Fruit fly (Drosophila melanogaster): ENCODE results near the gene CG31157.

The CG31157 gene

DNA sequence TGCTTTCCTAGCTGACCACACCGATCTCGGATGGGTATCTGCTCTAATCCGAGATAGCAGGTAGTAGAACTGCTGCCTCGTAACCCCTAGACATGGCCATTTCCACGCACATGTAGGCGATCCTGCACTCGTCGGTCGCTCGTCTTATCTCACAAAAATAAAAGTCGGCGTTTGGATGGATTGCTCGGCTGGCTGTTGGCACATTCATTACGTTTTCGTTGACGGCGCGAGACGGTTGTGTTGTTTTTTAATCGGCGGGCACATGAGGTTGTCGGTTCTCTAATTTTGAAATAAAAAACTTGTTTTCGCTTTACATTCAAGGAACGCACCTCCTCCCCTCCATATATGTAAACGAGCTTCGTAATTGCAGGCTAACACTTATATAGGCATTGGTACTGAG is 15.2 kb upstream of the CG31157 start, which contains the start of gene ry:
Gene ry, plus strand, starts transcription at position 206 of the 400 bp plus-strand sequence.
- TF ChIP-seq CG17801 (GFP tag; optimal IDR thresholded peaks at IDR 0.05; ENCODE audit: partially characterized antibody), result no peak

DNA sequence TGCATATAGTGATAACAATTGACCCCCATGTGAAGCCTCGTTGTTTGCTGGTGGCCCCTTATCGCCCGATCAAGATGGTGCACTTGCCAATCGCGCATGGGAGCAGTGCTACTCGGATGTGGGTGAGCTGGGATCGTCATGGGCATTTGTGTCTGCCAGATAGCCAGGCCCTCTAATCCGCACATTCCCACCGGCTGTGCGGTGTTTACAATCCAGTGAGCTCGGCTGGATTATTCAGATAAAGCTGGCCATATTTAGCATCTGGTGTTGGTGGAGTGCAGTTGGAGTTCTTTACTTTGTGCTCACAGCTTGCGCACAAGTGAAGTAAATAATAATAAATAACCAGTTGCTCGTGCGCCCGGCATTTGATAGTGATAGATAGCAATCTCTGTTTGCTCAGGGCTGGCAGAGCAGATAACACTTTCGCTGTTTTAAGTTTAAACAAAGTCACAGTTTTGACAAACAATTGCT is 14.5 kb upstream of the CG31157 start:
- TF ChIP-seq CG17801 (GFP tag; optimal IDR thresholded peaks at IDR 0.05; ENCODE audit: partially characterized antibody), result peak; percentile 34

DNA sequence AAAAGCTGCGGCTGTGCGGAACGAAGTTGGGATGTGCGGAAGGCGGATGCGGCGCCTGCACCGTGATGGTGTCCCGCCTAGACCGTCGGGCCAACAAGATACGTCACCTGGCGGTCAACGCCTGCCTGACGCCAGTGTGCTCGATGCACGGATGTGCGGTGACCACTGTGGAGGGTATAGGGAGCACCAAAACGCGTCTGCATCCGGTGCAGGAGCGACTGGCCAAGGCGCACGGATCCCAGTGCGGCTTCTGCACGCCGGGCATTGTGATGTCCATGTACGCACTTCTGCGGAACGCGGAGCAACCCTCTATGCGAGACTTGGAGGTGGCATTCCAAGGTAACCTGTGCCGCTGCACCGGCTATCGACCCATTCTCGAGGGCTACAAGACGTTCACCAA is 13.9 kb upstream of the CG31157 start:
- TF ChIP-seq CG17801 (GFP tag; optimal IDR thresholded peaks at IDR 0.05; ENCODE audit: partially characterized antibody), result no peak

DNA sequence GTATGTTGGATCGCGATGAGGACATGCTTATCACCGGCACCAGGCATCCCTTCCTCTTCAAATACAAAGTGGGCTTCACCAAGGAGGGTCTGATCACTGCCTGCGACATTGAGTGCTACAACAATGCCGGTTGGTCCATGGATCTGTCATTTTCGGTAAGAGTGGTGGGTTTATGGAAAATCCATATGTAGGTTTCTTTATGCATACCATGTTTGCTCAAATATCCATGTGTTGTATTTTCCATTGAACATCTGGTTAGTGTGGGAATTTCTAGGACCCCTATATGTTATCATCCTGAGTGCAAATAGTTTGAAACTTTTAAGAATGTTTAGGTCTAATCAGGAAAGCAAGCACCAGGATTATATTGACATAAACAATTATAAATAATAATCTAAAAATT is 11.5 kb upstream of the CG31157 start:
- TF ChIP-seq CG17801 (GFP tag; optimal IDR thresholded peaks at IDR 0.05; ENCODE audit: partially characterized antibody), result no peak

DNA sequence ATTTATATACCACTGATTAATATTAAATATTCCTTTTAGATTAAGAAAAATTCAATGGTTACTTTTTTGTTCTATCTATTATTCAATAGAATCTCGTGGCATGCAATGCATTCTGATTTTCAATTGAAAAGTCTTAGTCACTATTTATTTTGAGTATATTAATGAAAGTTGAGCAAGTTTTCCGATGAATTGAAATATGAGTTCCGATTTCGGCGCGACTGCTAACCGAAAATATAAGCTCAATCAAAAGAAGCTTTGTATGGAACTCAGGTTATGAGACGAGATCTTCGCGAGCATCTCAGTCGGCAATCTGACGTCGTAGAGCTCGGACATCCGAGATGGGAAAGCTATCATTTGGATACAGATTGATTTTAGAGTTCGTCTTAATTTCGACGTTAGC is 9.5 kb upstream of the CG31157 start, which contains the start of gene CG11668:
Gene CG11668, plus strand, starts transcription at position 301 of the 400 bp plus-strand sequence.
- TF ChIP-seq CG17801 (GFP tag; optimal IDR thresholded peaks at IDR 0.05; ENCODE audit: partially characterized antibody), result no peak

DNA sequence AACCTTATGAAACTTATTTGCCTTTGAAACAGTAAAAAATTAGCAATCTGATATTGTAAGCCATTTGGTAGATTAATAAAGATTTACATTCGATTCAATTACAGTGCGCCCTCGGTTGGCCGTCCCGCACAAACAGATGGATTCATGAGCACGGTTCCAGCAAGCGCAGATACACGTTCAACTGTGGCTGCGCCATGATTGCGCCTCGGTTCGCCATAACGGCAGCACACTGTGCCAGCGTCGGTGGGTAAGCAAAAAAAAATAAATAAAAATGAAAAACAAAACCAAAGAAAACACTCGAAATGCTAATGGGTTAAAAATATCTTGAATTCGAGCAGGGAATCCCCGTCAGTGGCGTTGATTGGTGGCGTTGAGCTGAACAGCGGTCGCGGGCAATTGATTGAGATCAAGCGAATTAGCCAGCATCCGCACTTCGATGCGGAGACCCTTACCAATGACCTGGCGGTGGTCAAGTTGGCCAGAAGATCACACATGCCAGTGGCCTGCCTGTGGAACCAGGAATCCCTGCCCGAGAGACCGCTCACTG is 8.4 kb upstream of the CG31157 start:
- TF ChIP-seq CG17801 (GFP tag; optimal IDR thresholded peaks at IDR 0.05; ENCODE audit: partially characterized antibody), result no peak

DNA sequence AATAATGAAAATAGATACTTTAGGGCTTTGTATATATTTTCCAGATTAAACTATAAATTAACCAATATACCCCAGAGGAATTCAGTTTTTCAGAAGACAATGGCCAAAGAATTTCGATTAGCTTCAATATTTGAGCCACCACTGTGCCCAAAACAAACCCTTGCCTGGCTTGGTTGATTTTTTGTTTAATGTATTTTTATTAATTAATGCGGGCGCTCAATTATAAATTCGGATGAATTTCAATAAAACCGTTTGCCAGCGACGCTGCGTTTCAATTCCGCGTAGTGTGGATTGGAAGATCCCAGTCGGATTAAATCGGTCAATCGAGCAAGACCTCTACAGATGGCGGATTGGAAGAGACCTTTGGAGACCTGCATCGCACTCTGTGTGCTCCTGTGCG is 5.8 kb upstream of the CG31157 start, which contains the start of gene CG11670:
Gene CG11670, plus strand, starts transcription at position 301 of the 400 bp plus-strand sequence.
- no peak for TF ChIP-seq CG17801 (GFP tag; optimal IDR thresholded peaks at IDR 0.05; ENCODE audit: partially characterized antibody)

DNA sequence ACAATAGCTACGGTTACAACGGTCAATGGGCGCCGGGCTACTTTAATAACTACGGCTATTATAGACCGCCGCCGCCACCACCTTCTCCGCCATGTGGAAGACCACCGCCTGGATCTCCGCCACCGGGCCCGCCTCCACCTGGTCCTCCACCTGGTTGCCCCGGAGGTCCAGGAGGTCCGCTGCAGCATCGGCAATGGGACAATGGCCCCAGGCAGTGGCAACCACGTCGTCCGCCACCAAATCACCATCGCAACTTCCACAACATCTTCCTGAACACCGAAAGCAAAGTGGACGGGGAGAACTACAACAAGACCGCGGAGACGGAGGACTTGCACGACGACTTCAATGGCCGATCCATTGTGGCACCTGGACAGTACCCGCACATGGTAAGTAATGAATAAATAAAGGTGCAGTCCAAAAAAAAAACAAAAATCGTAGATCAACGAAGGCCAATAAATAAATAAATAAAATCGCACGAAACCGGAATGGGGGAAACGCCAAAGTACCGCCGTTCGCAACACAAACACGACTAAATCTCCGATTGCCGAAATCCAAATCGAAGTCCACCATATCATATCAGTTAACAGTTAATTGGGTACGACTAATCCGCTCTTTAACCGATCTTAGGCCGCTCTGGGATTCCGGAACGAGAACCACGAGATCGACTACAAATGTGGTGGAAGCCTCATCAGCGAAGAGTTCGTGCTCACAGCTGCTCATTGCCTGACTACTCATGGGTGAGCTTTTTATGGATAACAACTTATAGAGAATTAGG is 5.1 kb upstream of the CG31157 start, which contains the start of gene snk:
Gene snk, minus strand, starts transcription at position 513 of the 775 bp plus-strand sequence.
- TF ChIP-seq CG17801 (GFP tag; optimal IDR thresholded peaks at IDR 0.05; ENCODE audit: partially characterized antibody), result no peak

DNA sequence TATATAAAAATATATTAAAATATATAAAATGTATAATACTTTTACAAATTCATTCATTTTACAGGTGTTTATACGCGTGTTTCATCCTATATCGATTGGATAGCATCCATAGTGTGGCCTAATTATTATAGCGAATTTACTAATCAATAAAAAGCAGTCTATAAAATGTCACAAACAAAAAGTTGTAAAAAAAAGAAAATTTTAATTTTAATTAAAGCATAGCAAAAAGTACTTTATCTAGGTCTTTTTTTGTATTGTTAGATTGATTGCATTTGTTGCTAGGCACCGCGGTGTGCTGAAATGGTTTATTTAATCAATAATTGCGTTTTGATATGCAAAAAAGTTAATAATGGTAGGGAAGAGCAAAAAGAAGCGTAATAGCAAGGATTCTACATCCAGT is 3.7 kb upstream of the CG31157 start, which contains the start of gene CG45122:
Gene CG45122, plus strand, starts transcription at position 301 of the 400 bp plus-strand sequence.
- TF ChIP-seq CG17801 (GFP tag; optimal IDR thresholded peaks at IDR 0.05; ENCODE audit: partially characterized antibody), result no peak

DNA sequence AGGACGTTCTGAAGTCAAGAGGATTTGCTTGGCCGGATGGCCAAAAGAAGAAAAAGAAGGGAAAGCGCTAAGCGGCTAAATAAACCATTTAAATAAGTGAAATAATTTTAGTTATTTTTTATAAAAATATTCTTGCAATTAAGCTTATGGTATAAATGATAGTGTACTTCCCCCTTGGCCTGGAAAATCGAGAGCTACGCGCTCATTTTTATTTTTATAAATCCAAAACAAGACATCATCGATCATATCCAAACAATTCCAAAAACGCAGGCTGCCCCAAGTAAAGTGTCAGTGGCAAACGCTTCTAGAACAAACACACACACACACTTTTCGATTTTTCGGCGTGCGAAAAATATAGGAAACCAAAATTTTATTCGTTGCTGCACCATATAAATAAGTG is 3.1 kb upstream of the CG31157 start, which contains the start of gene Hsc70-2:
Gene Hsc70-2, plus strand, starts transcription at position 301 of the 400 bp plus-strand sequence.
- TF ChIP-seq CG17801 (GFP tag; optimal IDR thresholded peaks at IDR 0.05; ENCODE audit: partially characterized antibody), result no peak

DNA sequence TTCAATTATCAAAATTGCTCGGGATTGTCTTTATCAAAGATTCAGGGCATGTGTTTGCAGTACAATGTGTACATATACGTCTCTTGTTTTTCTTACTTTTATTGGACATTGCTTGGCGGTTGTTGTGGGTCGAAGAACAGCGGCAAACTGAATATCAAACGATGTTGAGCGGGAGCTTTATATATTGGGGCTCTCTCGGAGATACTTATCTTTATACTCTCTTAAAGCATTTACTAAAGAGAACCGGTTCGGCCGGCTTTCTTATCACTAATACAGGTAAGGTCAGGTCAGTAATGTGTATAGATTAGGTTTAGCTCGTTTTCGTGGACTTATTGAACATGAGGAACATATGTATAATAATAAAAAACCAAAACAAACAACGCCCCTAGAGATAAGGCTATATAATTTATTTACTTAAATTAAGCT is 3.8 kb downstream of the CG31157 start, which contains the start of gene CG7966:
Gene CG7966, minus strand, starts transcription at position 156 of the 426 bp plus-strand sequence.
- TF ChIP-seq CG17801 (GFP tag; optimal IDR thresholded peaks at IDR 0.05; ENCODE audit: partially characterized antibody), result no peak

DNA sequence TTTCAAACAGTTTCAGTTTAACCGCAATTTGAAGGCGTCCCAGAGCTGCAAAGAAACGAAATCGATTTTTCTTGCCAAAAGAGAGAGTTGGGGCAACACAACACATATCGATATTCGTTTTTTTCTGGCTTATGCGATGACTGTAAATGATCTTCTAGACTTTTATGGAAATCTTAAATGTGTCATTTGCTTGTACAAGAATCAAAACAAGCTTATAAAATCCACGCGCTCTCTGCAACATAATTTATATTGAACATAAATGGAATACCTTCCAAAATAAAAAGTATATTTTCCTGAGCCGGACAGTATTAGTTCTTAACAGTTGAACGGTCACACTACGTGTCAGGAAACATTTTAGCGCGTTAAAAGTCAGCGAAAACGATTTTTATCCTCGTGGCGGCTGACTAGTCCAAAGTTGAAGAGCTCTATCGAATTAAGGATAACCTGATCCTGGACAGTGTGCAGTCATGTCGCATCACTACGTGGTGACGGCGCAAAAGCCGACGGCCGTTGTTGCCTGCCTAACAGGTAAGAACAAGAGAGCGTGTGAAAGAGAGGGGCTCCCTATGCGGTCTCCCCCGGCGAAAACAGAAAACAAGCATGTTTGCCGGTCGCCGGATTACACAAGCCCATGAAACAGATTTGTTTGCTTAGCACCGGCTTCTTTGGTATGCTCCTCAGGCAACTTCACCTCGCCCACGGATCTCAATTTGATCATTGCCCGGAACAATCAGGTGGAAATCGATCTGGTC is 4.6 kb downstream of the CG31157 start, which contains the start of gene pic:
Gene pic, plus strand, starts transcription at position 304 of the 752 bp plus-strand sequence.
- no peak for TF ChIP-seq CG17801 (GFP tag; optimal IDR thresholded peaks at IDR 0.05; ENCODE audit: partially characterized antibody)

DNA sequence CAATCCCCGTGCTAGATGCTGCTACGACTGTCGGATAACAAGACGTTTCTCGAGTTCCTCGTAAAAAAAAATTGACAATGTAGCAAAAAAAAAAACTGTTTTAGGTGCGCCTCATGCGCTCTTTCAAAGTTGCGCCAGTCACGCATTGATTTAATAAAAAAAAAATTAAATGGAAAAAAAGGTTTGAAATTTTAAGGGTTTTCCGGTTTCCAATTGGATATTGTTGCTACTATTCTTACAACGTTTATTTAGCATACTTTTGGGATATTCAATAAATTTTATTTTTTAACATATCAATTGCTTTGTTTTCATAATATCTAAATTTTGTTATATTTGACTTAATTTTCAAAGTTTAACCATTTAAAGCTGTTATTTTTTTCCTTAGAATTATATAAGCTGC is 9.0 kb downstream of the CG31157 start:
- TF ChIP-seq CG17801 (GFP tag; optimal IDR thresholded peaks at IDR 0.05; ENCODE audit: partially characterized antibody), result no peak

DNA sequence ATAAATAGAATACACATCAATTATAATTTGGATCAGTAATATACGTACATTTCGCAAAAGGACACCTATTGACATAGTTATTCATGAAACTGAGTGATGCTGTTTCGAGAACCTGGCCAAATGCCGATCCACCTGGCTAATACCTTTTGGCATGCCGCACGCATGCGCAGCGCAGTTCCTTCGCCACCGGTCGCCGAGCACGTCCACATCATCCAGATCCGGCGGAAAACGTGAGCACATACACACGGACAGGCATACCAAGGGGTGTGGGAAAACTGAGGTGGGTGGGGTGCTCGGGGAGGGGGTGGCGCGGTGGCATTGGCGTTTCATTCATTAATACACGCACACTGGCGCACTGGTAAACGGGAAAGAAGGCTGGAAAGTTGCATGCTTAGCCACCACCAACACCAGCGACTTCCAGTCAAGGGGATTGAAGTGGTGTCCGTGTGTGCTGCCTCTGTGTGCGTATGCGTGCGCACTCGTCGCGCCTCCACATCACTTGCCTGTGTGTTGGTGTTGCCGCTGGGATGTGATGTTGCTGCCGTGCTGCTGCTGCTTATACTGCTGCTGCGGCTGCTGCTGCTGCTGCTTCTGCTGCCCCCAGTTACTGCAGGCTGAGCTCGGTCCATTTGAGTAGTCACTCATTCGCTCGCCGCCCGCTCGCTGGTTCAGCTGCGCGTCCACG is 9.7 kb downstream of the CG31157 start, which contains the start of gene sim:
Gene sim, plus strand, starts transcription at position 635 of the 685 bp plus-strand sequence.
- TF ChIP-seq CG17801 (GFP tag; optimal IDR thresholded peaks at IDR 0.05; ENCODE audit: partially characterized antibody), result no peak

Measured in ovary, adult (tissue).